Worm (Caenorhabditis elegans) whole organism, midembryonic: ENCODE results near the gene srw-118.
"Not testable (repeated sequence)": the region's sequence is repeated elsewhere in the genome, so short reads cannot be mapped to it uniquely, and the experiment has no call there.

Experiments used
- T22C8.4 ChIP-seq: fragments of 200-800 bp; sonication (Bioruptor generic); IDR thresholded peaks from 2 replicates; pipeline ENCODE4 v1.3.6; 2022; ENCODE audit warnings: missing genetic modification characterization, missing compliant biosample characterization
- cog-1 ChIP-seq: sonication (generic microtip); optimal IDR thresholded peaks from 2 replicates; lab custom pipeline; 2016; ENCODE audit warnings: missing genetic modification characterization, missing compliant biosample characterization
- flt-1 ChIP-seq: fragments of 200-800 bp; sonication (Bioruptor generic); IDR thresholded peaks from 2 replicates; pipeline ENCODE4 v1.3.6; 2022; ENCODE audit warnings: missing genetic modification characterization, missing compliant biosample characterization
- klf-2 ChIP-seq: fragments of 200-800 bp; sonication (Bioruptor generic); conservative IDR thresholded peaks from 2 replicates; pipeline ENCODE4 v1.3.6; 2022; ENCODE audit warnings: missing genetic modification reagents, missing genetic modification characterization, missing compliant biosample characterization
- med-1 ChIP-seq: sonication (generic microtip); optimal IDR thresholded peaks from 2 replicates; lab custom pipeline; 2017; ENCODE audit warnings: missing genetic modification characterization, mild to moderate bottlenecking, missing compliant biosample characterization, antibody characterized with exemption, missing genetic modification reagents; ENCODE audit not compliant: insufficient read depth
- ref-1 ChIP-seq: fragments of 200-800 bp; sonication (Bioruptor generic); conservative IDR thresholded peaks from 2 replicates; pipeline ENCODE4 v1.3.6; 2022; ENCODE audit warnings: missing genetic modification reagents, missing genetic modification characterization, missing compliant biosample characterization
- tab-1 ChIP-seq: fragments of 200-800 bp; sonication (Bioruptor generic); IDR thresholded peaks from 2 replicates; pipeline ENCODE4 v1.3.6; 2022; ENCODE audit warnings: missing genetic modification characterization, missing compliant biosample characterization
- ztf-23 ChIP-seq: fragments of 200-800 bp; sonication (Bioruptor generic); IDR thresholded peaks from 2 replicates; pipeline ENCODE4 v1.3.6; 2022; ENCODE audit warnings: missing genetic modification reagents, missing genetic modification characterization, missing compliant biosample characterization
- ztf-29 ChIP-seq: fragments of 200-800 bp; sonication (Bioruptor generic); IDR thresholded peaks from 2 replicates; pipeline ENCODE4 v1.3.6; 2022; ENCODE audit warnings: missing genetic modification reagents, missing genetic modification characterization, missing compliant biosample characterization

srw-118 gene

ce11 chrV:2993816-2994215 lies 13.9 kb upstream of the srw-118 start, which contains the start of gene srw-115:
TSS of gene srw-115 (minus strand) at chrV:2993916.
- TF ChIP-seq T22C8.4 (GFP tag; lab: Robert Waterston, UW) = no peak
- no peak for TF ChIP-seq tab-1
- TF ChIP-seq ztf-23 = no peak
- TF ChIP-seq ztf-29 (GFP tag; lab: Robert Waterston, UW) = no peak
- TF ChIP-seq ref-1 = no peak
- TF ChIP-seq med-1 (GFP tag; lab: Kevin White, UChicago) = no peak
- no peak for TF ChIP-seq klf-2
- no peak for TF ChIP-seq flt-1 (GFP tag; lab: Robert Waterston, UW)
- no peak for TF ChIP-seq cog-1 (tag; lab: Kevin White, UChicago)

ce11 chrV:2992060-2992459 lies 12.2 kb upstream of the srw-118 start:
- TF ChIP-seq med-1 (GFP tag; lab: Kevin White, UChicago) (no peak), ref-1 (no peak)

- TF ChIP-seq cog-1 (tag; lab: Kevin White, UChicago) (no peak), tab-1 (no peak), ref-1 (no peak), T22C8.4 (GFP tag; lab: Robert Waterston, UW) (no peak), ztf-29 (GFP tag; lab: Robert Waterston, UW) (no peak), med-1 (GFP tag; lab: Kevin White, UChicago) (no peak), flt-1 (GFP tag; lab: Robert Waterston, UW) (no peak), ztf-23 (no peak), klf-2 (no peak)
Observed at ce11 chrV:2991485-2991884, 11.6 kb upstream of the srw-118 start, which contains the start of gene srw-121. TSS of gene srw-121 (minus strand) at chrV:2991585.

ce11 chrV:2987407-2987806 lies 7.5 kb upstream of the srw-118 start, which contains the start of gene srh-85:
TSS of gene srh-85 (minus strand) at chrV:2987507.
- no peak for TF ChIP-seq ref-1
- no peak for TF ChIP-seq ztf-29 (GFP tag; lab: Robert Waterston, UW)
- TF ChIP-seq ztf-23 = no peak
- no peak for TF ChIP-seq cog-1 (tag; lab: Kevin White, UChicago)
- no peak for TF ChIP-seq flt-1 (GFP tag; lab: Robert Waterston, UW)

- TF ChIP-seq tab-1 = no peak
- no peak for TF ChIP-seq ref-1
- no peak for TF ChIP-seq klf-2
- no peak for TF ChIP-seq cog-1 (tag; lab: Kevin White, UChicago)
- no peak for TF ChIP-seq flt-1 (GFP tag; lab: Robert Waterston, UW)
- TF ChIP-seq med-1 (GFP tag; lab: Kevin White, UChicago) = no peak
- no peak for TF ChIP-seq T22C8.4 (GFP tag; lab: Robert Waterston, UW)
- TF ChIP-seq ztf-29 (GFP tag; lab: Robert Waterston, UW) = no peak
- no peak for TF ChIP-seq ztf-23
Observed at ce11 chrV:2985309-2985708, 5.4 kb upstream of the srw-118 start, which contains the start of gene srw-139. TSS of gene srw-139 (minus strand) at chrV:2985409.

- no peak for TF ChIP-seq klf-2
- TF ChIP-seq med-1 (GFP tag; lab: Kevin White, UChicago) = no peak
- no peak for TF ChIP-seq T22C8.4 (GFP tag; lab: Robert Waterston, UW)
- TF ChIP-seq ref-1 = no peak
- no peak for TF ChIP-seq cog-1 (tag; lab: Kevin White, UChicago)
- TF ChIP-seq tab-1 = no peak
- no peak for TF ChIP-seq ztf-29 (GFP tag; lab: Robert Waterston, UW)
- TF ChIP-seq flt-1 (GFP tag; lab: Robert Waterston, UW) = no peak
- no peak for TF ChIP-seq ztf-23
Observed at ce11 chrV:2983351-2983750, 3.5 kb upstream of the srw-118 start, which contains the start of gene srw-117. TSS of gene srw-117 (minus strand) at chrV:2983451.

ce11 chrV:2976287-2976686 lies 3.6 kb downstream of the srw-118 start, which contains the start of gene srw-124:
TSS of gene srw-124 (plus strand) at chrV:2976587.
- TF ChIP-seq klf-2 (no peak), T22C8.4 (GFP tag; lab: Robert Waterston, UW) (no peak), ref-1 (no peak), cog-1 (tag; lab: Kevin White, UChicago) (no peak), ztf-23 (no peak), tab-1 (no peak), med-1 (GFP tag; lab: Kevin White, UChicago) (no peak), ztf-29 (GFP tag; lab: Robert Waterston, UW) (no peak), flt-1 (GFP tag; lab: Robert Waterston, UW) (no peak)

ce11 chrV:2975285-2975684 lies 4.6 kb downstream of the srw-118 start, which contains the start of gene srw-123:
TSS of gene srw-123 (minus strand) at chrV:2975385.
- TF ChIP-seq cog-1 (tag; lab: Kevin White, UChicago); med-1 (GFP tag; lab: Kevin White, UChicago); flt-1 (GFP tag; lab: Robert Waterston, UW): not testable (repeated sequence)

- no peak for TF ChIP-seq ztf-29 (GFP tag; lab: Robert Waterston, UW)
- no peak for TF ChIP-seq med-1 (GFP tag; lab: Kevin White, UChicago)
- TF ChIP-seq ref-1 = no peak
- TF ChIP-seq klf-2 = no peak
- no peak for TF ChIP-seq tab-1
- no peak for TF ChIP-seq T22C8.4 (GFP tag; lab: Robert Waterston, UW)
- no peak for TF ChIP-seq cog-1 (tag; lab: Kevin White, UChicago)
- no peak for TF ChIP-seq flt-1 (GFP tag; lab: Robert Waterston, UW)
- no peak for TF ChIP-seq ztf-23
Observed at ce11 chrV:2971307-2971999, 8.4 kb downstream of the srw-118 start, which contains the start of gene srw-129. TSS of gene srw-129 (plus strand) at chrV:2971949.

- TF ChIP-seq ztf-23 (no peak), T22C8.4 (GFP tag; lab: Robert Waterston, UW) (no peak), cog-1 (tag; lab: Kevin White, UChicago) (no peak), ref-1 (no peak), flt-1 (GFP tag; lab: Robert Waterston, UW) (no peak), med-1 (GFP tag; lab: Kevin White, UChicago) (no peak), tab-1 (no peak), ztf-29 (GFP tag; lab: Robert Waterston, UW) (no peak), klf-2 (no peak)
Observed at ce11 chrV:2964786-2965185, 15.1 kb downstream of the srw-118 start, which contains the start of gene srh-88. TSS of gene srh-88 (minus strand) at chrV:2964886.
